Worm (Caenorhabditis elegans) whole organism, young adult: ENCODE data around the gene frm-2.

ENCODE experiments used
- B0035.1 ChIP-seq: sonication (generic microtip); optimal IDR thresholded peaks from 2 replicates; lab custom pipeline; 2016; ENCODE audit warnings: missing genetic modification characterization, mild to moderate bottlenecking, missing compliant biosample characterization, missing genotype, missing genetic modification reagents
- F37B4.10 ChIP-seq: fragments of 200-800 bp; sonication (Bioruptor generic); IDR thresholded peaks from 2 replicates; pipeline ENCODE4 v1.3.6; 2022; ENCODE audit warnings: missing genetic modification characterization, missing compliant biosample characterization
- bed-1 ChIP-seq: fragments of 200-800 bp; sonication (Bioruptor generic); IDR thresholded peaks from 2 replicates; pipeline ENCODE4 v1.3.6; 2022; ENCODE audit warnings: missing genetic modification reagents, missing genetic modification characterization, missing compliant biosample characterization
- ccch-3 ChIP-seq: fragments of 200-800 bp; sonication (Bioruptor generic); optimal IDR thresholded peaks from 2 replicates; lab custom pipeline; 2018; ENCODE audit warnings: mild to moderate bottlenecking, missing genetic modification characterization, missing compliant biosample characterization
- ceh-91 ChIP-seq: fragments of 200-800 bp; sonication (Bioruptor generic); IDR thresholded peaks from 2 replicates; pipeline ENCODE4 v1.3.6; 2022; ENCODE audit warnings: missing genetic modification reagents, missing genetic modification characterization, missing compliant biosample characterization
- chd-7 ChIP-seq: sonication (generic microtip); optimal IDR thresholded peaks from 2 replicates; lab custom pipeline; 2016; ENCODE audit warnings: mild to moderate bottlenecking, missing genetic modification characterization, moderate library complexity, missing compliant biosample characterization
- egrh-3 ChIP-seq: fragments of 200-800 bp; sonication (Bioruptor generic); IDR thresholded peaks from 2 replicates; pipeline ENCODE4 v1.3.6; 2022; ENCODE audit warnings: missing genetic modification reagents, missing genetic modification characterization, missing compliant biosample characterization
- let-526 ChIP-seq: fragments of 200-800 bp; sonication (Bioruptor generic); IDR thresholded peaks from 2 replicates; pipeline ENCODE4 v1.3.6; 2022; ENCODE audit warnings: missing genetic modification reagents, missing genetic modification characterization, missing compliant biosample characterization
- nfyb-1 ChIP-seq: fragments of 200-800 bp; sonication (Bioruptor generic); IDR thresholded peaks from 2 replicates; pipeline ENCODE4 v1.3.6; 2022; ENCODE audit warnings: missing genetic modification reagents, missing genetic modification characterization, missing compliant biosample characterization
- nhr-90 ChIP-seq: sonication (generic microtip); optimal IDR thresholded peaks from 2 replicates; lab custom pipeline; 2016; ENCODE audit warnings: missing genotype, mild to moderate bottlenecking, missing genetic modification characterization, missing compliant biosample characterization
- pbrm-1 ChIP-seq: fragments of 200-800 bp; sonication (Bioruptor generic); IDR thresholded peaks from 2 replicates; pipeline ENCODE4 v1.3.6; 2022; ENCODE audit warnings: missing genetic modification reagents, missing genetic modification characterization, missing compliant biosample characterization
- rpc-1 ChIP-seq, 2 experiments: fragments of 150-350 bp in 1 of 2; sonication (generic microtip) in 1 of 2; optimal IDR thresholded peaks; 2 replicates each; lab custom pipeline; 2014 to 2018; ENCODE audit warnings: missing biosample characterization in 1 of 2, missing genetic modification characterization in 1 of 2, missing genetic modification reagents in 1 of 2, missing genotype in 1 of 2
- tbp1 ChIP-seq: fragments of 200-800 bp; sonication (Bioruptor generic); optimal IDR thresholded peaks from 2 replicates; lab custom pipeline; 2018; ENCODE audit warnings: mild to moderate bottlenecking, missing genetic modification characterization, missing compliant biosample characterization
- unc-62 ChIP-seq: fragments of 150-350 bp; optimal IDR thresholded peaks from 2 replicates; lab custom pipeline; 2014; ENCODE audit warnings: missing biosample characterization, missing genetic modification reagents, missing genetic modification characterization

ce11 chrIII:5988461-5988860, 6.5 kb upstream of the frm-2 start:
- TF ChIP-seq let-526 (GFP tag; lab: Robert Waterston, UW) (no peak), nhr-90 (no peak), tbp1 (GFP tag; lab: Kevin White, UChicago) (no peak), egrh-3 (GFP tag; lab: Robert Waterston, UW) (no peak), chd-7 (tag; lab: Kevin White, UChicago) (no peak), rpc-1 (optimal IDR thresholded peaks at IDR 0.05; lab: Kevin White, UChicago) (no peak), rpc-1 (tag; optimal IDR thresholded peaks at IDR 0.05; lab: Kevin White, UChicago) (no peak), pbrm-1 (GFP tag; lab: Robert Waterston, UW) (no peak), nfyb-1 (GFP tag; lab: Robert Waterston, UW) (no peak), bed-1 (GFP tag; lab: Robert Waterston, UW) (no peak), B0035.1 (tag; lab: Kevin White, UChicago) (no peak), ccch-3 (GFP tag; lab: Kevin White, UChicago) (no peak), F37B4.10 (no peak), ceh-91 (GFP tag; lab: Robert Waterston, UW) (peak; percentile 71), unc-62 (GFP tag; lab: Kevin White, UChicago) (no peak)
